Fruit fly (Drosophila melanogaster): Measurements from ENCODE around the gene msn.

Gene msn

DNA sequence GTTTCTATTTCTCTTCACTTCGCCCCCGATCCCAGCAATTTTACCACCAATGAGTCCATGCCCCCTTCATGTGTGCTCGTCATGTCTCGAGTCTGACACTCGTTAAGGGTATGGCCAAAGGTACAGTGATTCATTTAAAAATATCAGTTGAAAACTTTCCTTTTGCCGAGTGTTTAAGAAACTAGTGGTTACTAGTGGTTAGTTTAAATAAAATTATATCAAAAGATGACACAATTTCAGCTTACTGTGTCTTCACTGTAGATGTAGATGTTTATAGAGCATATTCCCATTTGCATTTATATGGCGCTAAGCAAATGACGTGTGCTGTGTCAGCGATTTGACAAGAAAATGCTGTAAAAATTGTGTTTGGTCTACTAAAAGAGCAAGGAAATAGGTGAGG, 54.0 kb downstream of the msn start:
- TF ChIP-seq Sox14 (GFP tag; optimal IDR thresholded peaks at IDR 0.05) (no peak), acj6 (GFP tag; optimal IDR thresholded peaks at IDR 0.05) (peak; percentile 22), CG11762 (GFP tag; optimal IDR thresholded peaks at IDR 0.05; ENCODE audit: insufficient read depth) (no peak), eg (GFP tag; IDR thresholded peaks at IDR 0.05) (peak; percentile 79), CG32006 (GFP tag; optimal IDR thresholded peaks at IDR 0.05) (peak; percentile 30), CG16779 (tag; optimal IDR thresholded peaks at IDR 0.05) (no peak), net (GFP tag; optimal IDR thresholded peaks at IDR 0.05) (no peak), Gug (GFP tag; IDR thresholded peaks at IDR 0.05) (peak; percentile 70), CG15336 (GFP tag; IDR thresholded peaks at IDR 0.05) (peak; percentile 54), CG11294 (GFP tag; IDR thresholded peaks at IDR 0.05) (peak; percentile 44; the same call in 1 of the 2 replicates), OdsH (GFP tag; optimal IDR thresholded peaks at IDR 0.05) (peak; percentile 3), CG6276 (GFP tag; optimal IDR thresholded peaks at IDR 0.05) (peak; percentile 36), Eip78C (GFP tag) (peak; percentile 63), pdm3 (GFP tag; optimal IDR thresholded peaks at IDR 0.05) (no peak), CG10669 (GFP tag; optimal IDR thresholded peaks at IDR 0.05) (no peak), CG1621 (tag; optimal IDR thresholded peaks at IDR 0.05) (no peak), CG6163 (GFP tag; IDR thresholded peaks at IDR 0.05) (peak; percentile 62; the same call in 2 of the 3 replicates), salr (GFP tag; optimal IDR thresholded peaks at IDR 0.05) (no peak), CG6792 (GFP tag; optimal IDR thresholded peaks at IDR 0.05) (no peak), fd59A (GFP tag; optimal IDR thresholded peaks at IDR 0.05) (no peak), CG8119 (GFP tag; IDR thresholded peaks at IDR 0.05) (peak; percentile 61)

DNA sequence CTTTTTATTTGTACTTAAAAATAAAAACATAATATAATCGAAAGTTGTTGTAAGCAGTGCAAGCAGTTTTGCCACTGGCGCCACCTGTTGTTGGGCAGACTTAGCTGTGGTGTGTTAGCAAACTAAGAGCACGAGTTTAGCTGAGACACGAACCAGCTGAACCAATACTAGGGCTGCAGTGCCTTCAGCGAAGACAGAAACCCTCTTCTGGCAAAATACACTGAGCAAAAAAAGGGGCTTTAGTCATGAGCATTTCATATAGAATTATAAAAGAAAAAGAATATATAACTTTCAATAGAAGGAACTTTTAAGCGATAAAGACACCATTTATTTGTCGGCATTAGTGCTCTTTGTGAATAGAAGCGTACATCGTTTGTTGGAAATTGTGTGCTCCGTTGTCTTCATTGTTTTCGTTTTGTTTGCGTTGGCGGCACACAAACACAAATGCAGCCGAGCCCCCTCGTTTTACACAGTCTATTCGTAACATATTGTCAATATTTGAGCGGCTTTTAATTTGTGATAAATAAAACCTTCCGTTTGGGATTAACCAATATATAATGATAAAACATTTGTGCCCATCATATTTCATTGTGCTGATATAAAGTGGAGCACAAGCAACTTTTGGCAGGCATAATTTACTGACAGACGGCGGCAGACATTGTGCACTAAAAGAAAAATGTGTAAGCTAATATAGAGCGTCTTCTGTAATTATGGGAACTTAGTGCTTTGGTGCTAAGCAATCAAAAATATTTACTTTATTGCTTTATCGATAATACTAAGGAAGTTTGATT, 54.8 kb downstream of the msn start:
- TF ChIP-seq CG8119 (GFP tag; IDR thresholded peaks at IDR 0.05) (peak; percentile 60; the same call in 2 of the 3 replicates), CG3919 (GFP tag; optimal IDR thresholded peaks at IDR 0.05) (peak; percentile 44), salr (GFP tag; optimal IDR thresholded peaks at IDR 0.05) (peak; percentile 7 to 28), Hr38 (GFP tag; optimal IDR thresholded peaks at IDR 0.05) (no peak), vri (GFP tag; optimal IDR thresholded peaks at IDR 0.05) (peak; percentile 50), Eip93F (GFP tag; optimal IDR thresholded peaks at IDR 0.05) (no peak), cyc (GFP tag; optimal IDR thresholded peaks at IDR 0.05) (peak; percentile 59), pdm3 (GFP tag; optimal IDR thresholded peaks at IDR 0.05) (peak; percentile 58), CG11902 (GFP tag; optimal IDR thresholded peaks at IDR 0.05) (peak; percentile 20), CG11762 (GFP tag; optimal IDR thresholded peaks at IDR 0.05; ENCODE audit: insufficient read depth) (peak; percentile 44), Sox15 (GFP tag; optimal IDR thresholded peaks at IDR 0.05) (peak; percentile 17), CG15336 (GFP tag; IDR thresholded peaks at IDR 0.05) (peak; percentile 60), fd59A (GFP tag; optimal IDR thresholded peaks at IDR 0.05) (no peak), fd85E (GFP tag; optimal IDR thresholded peaks at IDR 0.05) (no peak), Hr39 (GFP tag; optimal IDR thresholded peaks at IDR 0.05) (peak; percentile 48), CG31627 (GFP tag; optimal IDR thresholded peaks at IDR 0.05) (peak; percentile 66), acj6 (GFP tag; optimal IDR thresholded peaks at IDR 0.05) (peak; percentile 57), CG3032 (tag; optimal IDR thresholded peaks at IDR 0.05) (peak; percentile 60), CG10631 (GFP tag; optimal IDR thresholded peaks at IDR 0.05) (peak; percentile 6), CG32006 (GFP tag; optimal IDR thresholded peaks at IDR 0.05) (peak; percentile 54), Eip75B (GFP tag; optimal IDR thresholded peaks at IDR 0.05) (peak; percentile 46), Blimp-1 (GFP tag; optimal IDR thresholded peaks at IDR 0.05) (peak; percentile 23), Met (GFP tag; optimal IDR thresholded peaks at IDR 0.05) (peak; percentile 74), ss (GFP tag; optimal IDR thresholded peaks at IDR 0.05) (peak in 1 of 2 experiments; percentile 6), Sox14 (GFP tag; optimal IDR thresholded peaks at IDR 0.05) (peak; percentile 68), CG1621 (tag; optimal IDR thresholded peaks at IDR 0.05) (no peak), CG6276 (GFP tag; optimal IDR thresholded peaks at IDR 0.05) (peak; percentile 62), CG34406 (GFP tag; optimal IDR thresholded peaks at IDR 0.05) (peak; percentile 69), CG11294 (GFP tag; IDR thresholded peaks at IDR 0.05) (peak; percentile 48; the same call in 1 of the 2 replicates), Lpt (GFP tag; optimal IDR thresholded peaks at IDR 0.05) (peak; percentile 29), Ets21C (GFP tag; optimal IDR thresholded peaks at IDR 0.05) (no peak), svp (GFP tag) (peak; percentile 85), CG16779 (tag; optimal IDR thresholded peaks at IDR 0.05) (peak; percentile 52), achi (GFP tag; optimal IDR thresholded peaks at IDR 0.05) (peak; percentile 47), CG9139 (GFP tag; optimal IDR thresholded peaks at IDR 0.05) (no peak), CG6792 (GFP tag; optimal IDR thresholded peaks at IDR 0.05) (peak; percentile 25), eg (GFP tag; IDR thresholded peaks at IDR 0.05) (peak; percentile 90), esn (GFP tag; optimal IDR thresholded peaks at IDR 0.05) (peak; percentile 61), spab (GFP tag; optimal IDR thresholded peaks at IDR 0.05) (peak; percentile 39), CG8319 (GFP tag; optimal IDR thresholded peaks at IDR 0.05) (no peak), CG6163 (GFP tag; IDR thresholded peaks at IDR 0.05) (peak; percentile 84), Eip78C (GFP tag) (peak; percentile 94)
